Worm (Caenorhabditis elegans) whole organism, late embryonic: ENCODE measurements around the gene F10C2.4.

Experiments
- C08G9.2 ChIP-seq: sonication (generic microtip); optimal IDR thresholded peaks from 2 replicates; lab custom pipeline; 2016; ENCODE audit warnings: mild to moderate bottlenecking, missing genetic modification characterization, moderate library complexity, missing compliant biosample characterization
- C38D4.7 ChIP-seq: fragments of 200-800 bp; sonication (Bioruptor generic); optimal IDR thresholded peaks from 2 replicates; lab custom pipeline; 2018; ENCODE audit warnings: mild to moderate bottlenecking, missing genetic modification characterization, moderate library complexity, missing compliant biosample characterization
- F13H6.1 ChIP-seq: sonication (generic microtip); optimal IDR thresholded peaks from 2 replicates; lab custom pipeline; 2016; ENCODE audit warnings: missing genetic modification characterization, missing compliant biosample characterization
- K02D7.2 ChIP-seq: sonication (generic microtip); optimal IDR thresholded peaks from 2 replicates; lab custom pipeline; 2017; ENCODE audit warnings: mild to moderate bottlenecking, missing genetic modification characterization, missing compliant biosample characterization
- K09A11.1 ChIP-seq: sonication (generic microtip); optimal IDR thresholded peaks from 2 replicates; lab custom pipeline; 2017; ENCODE audit warnings: antibody characterized with exemption, mild to moderate bottlenecking, missing genetic modification characterization, missing compliant biosample characterization; ENCODE audit not compliant: insufficient read depth
- T23F11.4 ChIP-seq: fragments of 200-800 bp; sonication (Bioruptor generic); optimal IDR thresholded peaks from 2 replicates; lab custom pipeline; 2018; ENCODE audit warnings: mild to moderate bottlenecking, missing genetic modification characterization, missing compliant biosample characterization
- Y22D7AL.16 ChIP-seq: sonication (generic microtip); optimal IDR thresholded peaks from 2 replicates; lab custom pipeline; 2016; ENCODE audit warnings: missing genetic modification characterization, missing compliant biosample characterization
- ama-1 ChIP-seq: fragments of 150-350 bp; optimal IDR thresholded peaks from 2 replicates; lab custom pipeline; 2014
- ceh-14 ChIP-seq: sonication (generic microtip); optimal IDR thresholded peaks from 2 replicates; lab custom pipeline; 2016; ENCODE audit warnings: missing genotype, missing genetic modification characterization, missing compliant biosample characterization
- ceh-18 ChIP-seq: sonication (generic microtip); optimal IDR thresholded peaks from 2 replicates; lab custom pipeline; 2016; ENCODE audit warnings: missing genetic modification characterization, missing compliant biosample characterization
- ceh-19 ChIP-seq: fragments of 200-800 bp; sonication (Bioruptor generic); optimal IDR thresholded peaks from 2 replicates; lab custom pipeline; 2018; ENCODE audit warnings: mild to moderate bottlenecking, missing genetic modification characterization, missing compliant biosample characterization
- ceh-2 ChIP-seq: sonication (generic microtip); optimal IDR thresholded peaks from 2 replicates; lab custom pipeline; 2016; ENCODE audit warnings: missing genotype, missing genetic modification characterization, missing compliant biosample characterization
- ceh-22 ChIP-seq: sonication (generic microtip); optimal IDR thresholded peaks from 2 replicates; lab custom pipeline; 2017; ENCODE audit warnings: missing biosample characterization, missing genetic modification characterization
- ceh-24 ChIP-seq: sonication (generic microtip); optimal IDR thresholded peaks from 2 replicates; lab custom pipeline; 2016; ENCODE audit warnings: mild to moderate bottlenecking, missing genetic modification characterization, missing compliant biosample characterization
- ceh-30 ChIP-seq: fragments of 150-350 bp; optimal IDR thresholded peaks from 2 replicates; lab custom pipeline; 2014; ENCODE audit warnings: missing biosample characterization, missing genetic modification characterization
- ceh-31 ChIP-seq: sonication (generic microtip); optimal IDR thresholded peaks from 2 replicates; lab custom pipeline; 2016; ENCODE audit warnings: missing genetic modification characterization, missing compliant biosample characterization
- ceh-34 ChIP-seq: sonication (generic microtip); optimal IDR thresholded peaks from 2 replicates; lab custom pipeline; 2016; ENCODE audit warnings: mild to moderate bottlenecking, missing genetic modification characterization, missing compliant biosample characterization
- ceh-45 ChIP-seq: fragments of 200-800 bp; sonication (Bioruptor generic); IDR thresholded peaks from 2 replicates; pipeline ENCODE4 v1.3.6; 2022; ENCODE audit warnings: missing genetic modification reagents, missing genetic modification characterization, missing compliant biosample characterization
- ceh-48 ChIP-seq: sonication (generic microtip); optimal IDR thresholded peaks from 2 replicates; lab custom pipeline; 2016; ENCODE audit warnings: missing genetic modification characterization, inconsistent platforms, missing compliant biosample characterization
- ceh-6 ChIP-seq: fragments of 200-800 bp; sonication (Bioruptor generic); optimal IDR thresholded peaks from 2 replicates; lab custom pipeline; 2018; ENCODE audit warnings: mild to moderate bottlenecking, missing genetic modification characterization, missing compliant biosample characterization
- ceh-9 ChIP-seq: sonication (generic microtip); optimal IDR thresholded peaks from 2 replicates; lab custom pipeline; 2016; ENCODE audit warnings: mild to moderate bottlenecking, missing genetic modification characterization, inconsistent platforms, missing compliant biosample characterization
- che-1 ChIP-seq: sonication (generic microtip); optimal IDR thresholded peaks from 2 replicates; lab custom pipeline; 2016; ENCODE audit warnings: mild to moderate bottlenecking, missing genetic modification characterization, missing compliant biosample characterization
- dve-1 ChIP-seq: sonication (generic microtip); optimal IDR thresholded peaks from 2 replicates; lab custom pipeline; 2017; ENCODE audit warnings: antibody characterized with exemption, mild to moderate bottlenecking, missing genetic modification characterization, missing compliant biosample characterization
- elt-2 ChIP-seq: sonication (generic microtip); optimal IDR thresholded peaks from 2 replicates; lab custom pipeline; 2016; ENCODE audit warnings: missing genetic modification reagents, missing genetic modification characterization, missing compliant biosample characterization
- elt-4 ChIP-seq: sonication (generic microtip); optimal IDR thresholded peaks from 2 replicates; lab custom pipeline; 2016; ENCODE audit warnings: missing genetic modification characterization, missing compliant biosample characterization
- fax-1 ChIP-seq: sonication (generic microtip); optimal IDR thresholded peaks from 2 replicates; lab custom pipeline; 2016; ENCODE audit warnings: missing genotype, missing genetic modification characterization, missing compliant biosample characterization
- fkh-10 ChIP-seq: fragments of 150-350 bp; optimal IDR thresholded peaks from 2 replicates; lab custom pipeline; 2014; ENCODE audit warnings: missing biosample characterization, missing genetic modification reagents, missing genetic modification characterization
- fkh-6 ChIP-seq: sonication (generic microtip); optimal IDR thresholded peaks from 2 replicates; lab custom pipeline; 2016; ENCODE audit warnings: missing genetic modification characterization, missing compliant biosample characterization
- gmeb-2 ChIP-seq: sonication (generic microtip); optimal IDR thresholded peaks from 2 replicates; lab custom pipeline; 2016; ENCODE audit warnings: missing genetic modification characterization, inconsistent platforms, missing compliant biosample characterization
- hlh-13 ChIP-seq: fragments of 200-800 bp; sonication (Bioruptor generic); optimal IDR thresholded peaks from 2 replicates; lab custom pipeline; 2018; ENCODE audit warnings: mild to moderate bottlenecking, missing genetic modification characterization, missing compliant biosample characterization
- hlh-15 ChIP-seq: sonication (generic microtip); optimal IDR thresholded peaks from 2 replicates; lab custom pipeline; 2016; ENCODE audit warnings: missing genetic modification characterization, missing compliant biosample characterization
- hlh-8 ChIP-seq: sonication (generic microtip); optimal IDR thresholded peaks from 2 replicates; lab custom pipeline; 2016; ENCODE audit warnings: missing genotype, missing genetic modification characterization, missing compliant biosample characterization
- lin-11 ChIP-seq: fragments of 200-800 bp; sonication (Bioruptor generic); optimal IDR thresholded peaks from 2 replicates; lab custom pipeline; 2018; ENCODE audit warnings: mild to moderate bottlenecking, missing genetic modification characterization, missing compliant biosample characterization
- madf-2 ChIP-seq: sonication (generic microtip); optimal IDR thresholded peaks from 2 replicates; lab custom pipeline; 2017; ENCODE audit warnings: missing genetic modification characterization, missing compliant biosample characterization
- mec-3 ChIP-seq: sonication (generic microtip); optimal IDR thresholded peaks from 2 replicates; lab custom pipeline; 2016; ENCODE audit warnings: borderline replicate concordance, missing genetic modification characterization, missing compliant biosample characterization
- nhr-11 ChIP-seq: fragments of 150-350 bp; optimal IDR thresholded peaks from 2 replicates; lab custom pipeline; 2014; ENCODE audit warnings: missing biosample characterization, missing genetic modification characterization
- nhr-232 ChIP-seq: sonication (generic microtip); optimal IDR thresholded peaks from 2 replicates; lab custom pipeline; 2016; ENCODE audit warnings: missing genetic modification characterization, missing compliant biosample characterization
- odd-2 ChIP-seq: sonication (generic microtip); optimal IDR thresholded peaks from 2 replicates; lab custom pipeline; 2017; ENCODE audit warnings: antibody characterized with exemption, mild to moderate bottlenecking, missing genetic modification characterization, missing compliant biosample characterization
- pat-9 ChIP-seq: fragments of 200-800 bp; sonication (Bioruptor generic); optimal IDR thresholded peaks from 2 replicates; lab custom pipeline; 2018; ENCODE audit warnings: mild to moderate bottlenecking, missing genetic modification characterization, moderate library complexity, missing compliant biosample characterization
- pax-1 ChIP-seq: fragments of 150-350 bp; optimal IDR thresholded peaks from 2 replicates; lab custom pipeline; 2014; ENCODE audit warnings: missing biosample characterization, missing genetic modification characterization
- pha-2 ChIP-seq: sonication (generic microtip); optimal IDR thresholded peaks from 2 replicates; lab custom pipeline; 2017; ENCODE audit warnings: mild to moderate bottlenecking, missing genetic modification characterization, missing compliant biosample characterization
- pha-4 ChIP-seq: fragments of 150-350 bp; optimal IDR thresholded peaks from 2 replicates; lab custom pipeline; 2018; ENCODE audit warnings: missing biosample characterization, missing genetic modification reagents, missing genetic modification characterization
- pqm-1 ChIP-seq: sonication (generic microtip); optimal IDR thresholded peaks from 2 replicates; lab custom pipeline; 2016; ENCODE audit warnings: missing genetic modification characterization, missing compliant biosample characterization
- ref-2 ChIP-seq: sonication (generic microtip); optimal IDR thresholded peaks from 2 replicates; lab custom pipeline; 2016; ENCODE audit warnings: missing genetic modification characterization, missing compliant biosample characterization
- sdc-2 ChIP-seq: sonication (generic microtip); optimal IDR thresholded peaks from 2 replicates; lab custom pipeline; 2016; ENCODE audit warnings: missing genotype, missing genetic modification characterization, missing compliant biosample characterization
- sox-2 ChIP-seq: fragments of 200-800 bp; sonication (Bioruptor generic); IDR thresholded peaks from 2 replicates; pipeline ENCODE4 v1.3.6; 2022; ENCODE audit warnings: missing genetic modification reagents, missing genetic modification characterization, missing compliant biosample characterization
- sox-4 ChIP-seq: sonication (generic microtip); optimal IDR thresholded peaks from 2 replicates; lab custom pipeline; 2017; ENCODE audit warnings: mild to moderate bottlenecking, missing genetic modification characterization, inconsistent platforms, missing compliant biosample characterization
- syd-9 ChIP-seq: sonication (generic microtip); optimal IDR thresholded peaks from 2 replicates; lab custom pipeline; 2016; ENCODE audit warnings: mild to moderate bottlenecking, missing genetic modification characterization, moderate library complexity, missing compliant biosample characterization
- unc-3 ChIP-seq, 2 experiments: fragments of 200-800 bp in 1 of 2; sonication (Bioruptor generic) in 1 of 2; sonication (generic microtip) in 1 of 2; conservative IDR thresholded peaks in 1 of 2; optimal IDR thresholded peaks in 1 of 2; 2 replicates each; pipeline versions ENCODE4 v1.3.6 to Lab custom; 2016 to 2022; ENCODE audit warnings: missing compliant biosample characterization in 2 of 2, missing genetic modification characterization in 2 of 2, missing genetic modification reagents in 1 of 2
- zip-5 ChIP-seq: sonication (generic microtip); optimal IDR thresholded peaks from 2 replicates; lab custom pipeline; 2016; ENCODE audit warnings: missing genetic modification characterization, missing compliant biosample characterization
- ztf-16 ChIP-seq: sonication (generic microtip); optimal IDR thresholded peaks from 2 replicates; lab custom pipeline; 2017; ENCODE audit warnings: missing genetic modification characterization, missing compliant biosample characterization

F10C2.4 gene

ce11 chrV:12001747-12002456 is 39.5 kb upstream of the F10C2.4 start, which contains the start of gene gcy-33:
Gene gcy-33 (minus strand): TSS chrV:12001797.
- TF ChIP-seq hlh-13 (GFP tag; lab: Kevin White, UChicago) (peak; percentile 80), odd-2 (tag; lab: Kevin White, UChicago) (peak; percentile 52), mec-3 (tag; lab: Kevin White, UChicago) (peak; percentile 54), ceh-6 (GFP tag; lab: Kevin White, UChicago) (peak; percentile 95), ceh-14 (tag; lab: Kevin White, UChicago) (peak; percentile 96), pqm-1 (tag; lab: Kevin White, UChicago) (peak; percentile 93), syd-9 (tag; lab: Kevin White, UChicago) (peak; percentile 94), ceh-19 (GFP tag; lab: Kevin White, UChicago) (peak; percentile 95), T23F11.4 (GFP tag; lab: Kevin White, UChicago) (peak; percentile 96), ceh-18 (tag; lab: Kevin White, UChicago) (peak; percentile 93), ceh-48 (tag; lab: Kevin White, UChicago) (peak; percentile 88), ceh-24 (tag; lab: Kevin White, UChicago) (peak; percentile 84), Y22D7AL.16 (tag; lab: Kevin White, UChicago) (peak; percentile 95), pat-9 (tag; lab: Kevin White, UChicago) (peak; percentile 93), che-1 (peak; percentile 93), unc-3 (GFP tag; conservative IDR thresholded peaks at IDR 0.05; lab: Robert Waterston, UW) (peak; percentile 95), unc-3 (tag; optimal IDR thresholded peaks at IDR 0.05; lab: Kevin White, UChicago) (peak; percentile 94), madf-2 (peak; percentile 94), ama-1 (lab: Kevin White, UChicago) (no peak), K02D7.2 (tag; lab: Kevin White, UChicago) (peak; percentile 88), K09A11.1 (tag; lab: Kevin White, UChicago) (peak; percentile 70), dve-1 (tag; lab: Kevin White, UChicago) (peak; percentile 88), C38D4.7 (GFP tag; lab: Kevin White, UChicago) (peak; percentile 91), ztf-16 (tag; lab: Kevin White, UChicago) (peak; percentile 95), sox-4 (tag; lab: Kevin White, UChicago) (peak; percentile 91), ceh-22 (tag; lab: Kevin White, UChicago) (no peak), zip-5 (peak; percentile 77), F13H6.1 (tag; lab: Kevin White, UChicago) (peak; percentile 89), pha-4 (tag; lab: Kevin White, UChicago) (no peak), fkh-10 (GFP tag; lab: Kevin White, UChicago) (peak; percentile 48), ceh-2 (peak; percentile 94), elt-2 (tag; lab: Kevin White, UChicago) (peak; percentile 97), sdc-2 (tag; lab: Kevin White, UChicago) (peak; percentile 90), elt-4 (tag; lab: Kevin White, UChicago) (peak; percentile 90), hlh-8 (peak; percentile 75), nhr-11 (tag; lab: Kevin White, UChicago) (no peak), ceh-30 (peak; percentile 27), fkh-6 (tag; lab: Kevin White, UChicago) (peak; percentile 93), pha-2 (tag; lab: Kevin White, UChicago) (peak; percentile 94), C08G9.2 (tag; lab: Kevin White, UChicago) (peak; percentile 85), nhr-232 (tag; lab: Kevin White, UChicago) (peak; percentile 94), fax-1 (peak; percentile 88), ceh-34 (peak; percentile 95), sox-2 (GFP tag; lab: Robert Waterston, UW) (peak; percentile 92), ceh-45 (GFP tag; lab: Robert Waterston, UW) (peak; percentile 89), ceh-31 (tag; lab: Kevin White, UChicago) (peak; percentile 91), ref-2 (tag; lab: Kevin White, UChicago) (peak; percentile 94), ceh-9 (tag; lab: Kevin White, UChicago) (peak; percentile 80), gmeb-2 (tag; lab: Kevin White, UChicago) (peak; percentile 97), hlh-15 (peak; percentile 95), lin-11 (tag; lab: Kevin White, UChicago) (peak; percentile 86), pax-1 (tag; lab: Kevin White, UChicago) (no peak)
